Fruit fly (Drosophila melanogaster): ENCODE data around the gene CG34250.

- TF ChIP-seq h (GFP tag; optimal IDR thresholded peaks at IDR 0.05): no peak
- no peak for TF ChIP-seq sage (GFP tag; optimal IDR thresholded peaks at IDR 0.05)
Measured at dm6 chr3L:17473889-17474288, 2.1 kb upstream of the CG34250 start.

All from whole organism, wandering third instar larva.